Worm (Caenorhabditis elegans): ENCODE measurements around the gene nlp-82.
A peak's percentile ranks its signal among the peaks of the same experiment; 100 is the strongest.

Gene nlp-82

DNA sequence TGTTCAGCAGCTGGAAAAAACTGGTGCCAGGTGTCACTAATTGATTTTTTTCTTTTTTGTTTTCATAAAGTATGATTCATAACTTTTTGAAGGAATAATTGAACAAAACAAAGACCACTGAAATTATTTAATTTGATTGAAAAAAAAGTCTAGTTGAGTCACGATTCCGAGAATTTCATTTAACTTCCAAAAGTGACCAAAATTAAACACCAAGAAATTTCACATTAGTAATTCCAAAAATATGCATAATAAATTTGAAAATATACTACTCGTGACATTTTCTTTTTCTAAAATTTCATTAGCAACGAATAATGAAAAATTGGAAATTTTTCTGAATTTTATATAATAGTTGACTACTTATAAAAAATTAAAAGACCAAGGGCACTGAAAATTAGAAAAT, 28.0 kb upstream of the nlp-82 start:
- TF ChIP-seq unc-120 (tag; optimal IDR thresholded peaks at IDR 0.05; ENCODE audit: poor library complexity, severe bottlenecking): no peak
- no peak for TF ChIP-seq lin-13 (tag; optimal IDR thresholded peaks at IDR 0.05)
- TF ChIP-seq flh-1 (GFP tag; optimal IDR thresholded peaks at IDR 0.05): no peak
- no peak for TF ChIP-seq ceh-83 (GFP tag; optimal IDR thresholded peaks at IDR 0.05)
- TF ChIP-seq ceh-43 (GFP tag; optimal IDR thresholded peaks at IDR 0.05): no peak
- TF ChIP-seq snpc-4 (tag; optimal IDR thresholded peaks at IDR 0.05): no peak

DNA sequence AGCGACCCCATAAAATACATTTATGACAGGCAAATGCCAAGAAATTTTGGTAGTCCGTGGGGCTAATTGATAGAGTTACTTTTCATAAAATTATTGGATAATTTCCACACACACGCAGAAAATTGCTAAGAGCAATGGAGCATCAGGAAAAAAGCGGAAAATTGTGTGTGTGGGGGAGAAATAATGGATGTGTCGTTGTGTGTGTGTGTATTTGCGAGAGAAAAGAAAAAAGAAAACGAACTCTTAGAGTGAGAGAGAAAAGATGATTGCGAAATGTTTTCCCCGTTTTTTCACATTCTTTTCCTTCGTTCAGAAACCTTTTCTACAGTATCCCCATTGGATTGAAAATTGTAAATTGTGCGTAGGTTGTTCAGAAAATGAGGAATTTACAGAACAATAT, 27.5 kb upstream of the nlp-82 start:
- no peak for TF ChIP-seq blmp-1 (tag; optimal IDR thresholded peaks at IDR 0.05)
- peak; percentile 44 for TF ChIP-seq ces-1 (GFP tag; optimal IDR thresholded peaks at IDR 0.05)
- TF ChIP-seq bed-3 (GFP tag; optimal IDR thresholded peaks at IDR 0.05): no peak

ce11 chrII:9280846-9281245, 26.8 kb upstream of the nlp-82 start:
- TF ChIP-seq nhr-12 (tag; optimal IDR thresholded peaks at IDR 0.05): no peak
- no peak for TF ChIP-seq cnd-1 (tag; optimal IDR thresholded peaks at IDR 0.05)
- TF ChIP-seq nhr-28 (tag; optimal IDR thresholded peaks at IDR 0.05): no peak
- no peak for TF ChIP-seq tbx-8 (GFP tag; optimal IDR thresholded peaks at IDR 0.05)
- TF ChIP-seq ham-2 (GFP tag; optimal IDR thresholded peaks at IDR 0.05): no peak
- TF ChIP-seq nhr-76 (tag; optimal IDR thresholded peaks at IDR 0.05): no peak
- TF ChIP-seq snpc-4 (tag; optimal IDR thresholded peaks at IDR 0.05): no peak
- no peak for TF ChIP-seq flh-1 (GFP tag; optimal IDR thresholded peaks at IDR 0.05)
- TF ChIP-seq sptf-1 (tag; optimal IDR thresholded peaks at IDR 0.05): no peak

DNA sequence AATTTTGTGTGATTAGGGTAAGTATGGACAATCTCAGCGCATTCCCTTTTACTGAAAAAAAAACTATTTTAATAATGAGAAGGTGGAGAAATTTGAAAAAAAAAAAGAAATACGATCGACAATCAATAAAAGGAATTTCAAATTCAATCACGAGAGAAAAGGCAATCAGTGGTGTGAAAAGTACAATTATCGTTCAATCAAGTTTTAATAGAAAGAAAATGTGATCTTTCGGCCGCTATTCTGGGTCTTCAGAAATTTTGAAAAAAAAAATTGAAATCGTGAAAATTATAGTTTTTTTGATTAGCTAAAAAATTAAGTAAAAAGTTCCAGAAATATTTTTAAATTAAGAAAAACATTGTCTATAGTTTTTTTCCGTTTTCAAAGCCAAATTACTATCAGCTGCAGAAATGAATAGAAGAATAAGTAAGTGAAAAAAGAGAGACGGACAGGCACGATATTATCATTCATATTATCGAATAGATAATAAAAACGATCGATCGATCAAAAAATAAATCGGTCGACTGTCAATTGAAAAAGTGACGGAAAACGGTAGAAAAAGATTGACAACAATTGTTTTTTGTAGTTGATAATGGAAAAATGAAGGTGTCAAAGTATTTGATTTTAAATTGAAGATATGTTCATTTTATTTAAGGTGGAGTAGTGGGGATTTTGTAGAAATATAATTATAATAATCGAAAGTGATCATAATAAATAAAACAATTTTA, 26.1 kb upstream of the nlp-82 start, which contains the start of gene gldi-3:
Gene gldi-3 (minus strand): TSS at position 51 of the 725 bp plus-strand sequence.
- TF ChIP-seq elt-1 (tag; optimal IDR thresholded peaks at IDR 0.05; ENCODE audit: borderline replicate concordance, insufficient read depth) (no peak), cnd-1 (tag; optimal IDR thresholded peaks at IDR 0.05) (no peak), sem-2 (GFP tag; optimal IDR thresholded peaks at IDR 0.05) (no peak), elt-3 (tag; optimal IDR thresholded peaks at IDR 0.05) (no peak), nhr-28 (tag; optimal IDR thresholded peaks at IDR 0.05) (no peak), drap-1 (GFP tag; optimal IDR thresholded peaks at IDR 0.05) (no peak), ham-2 (GFP tag; optimal IDR thresholded peaks at IDR 0.05) (no peak)

DNA sequence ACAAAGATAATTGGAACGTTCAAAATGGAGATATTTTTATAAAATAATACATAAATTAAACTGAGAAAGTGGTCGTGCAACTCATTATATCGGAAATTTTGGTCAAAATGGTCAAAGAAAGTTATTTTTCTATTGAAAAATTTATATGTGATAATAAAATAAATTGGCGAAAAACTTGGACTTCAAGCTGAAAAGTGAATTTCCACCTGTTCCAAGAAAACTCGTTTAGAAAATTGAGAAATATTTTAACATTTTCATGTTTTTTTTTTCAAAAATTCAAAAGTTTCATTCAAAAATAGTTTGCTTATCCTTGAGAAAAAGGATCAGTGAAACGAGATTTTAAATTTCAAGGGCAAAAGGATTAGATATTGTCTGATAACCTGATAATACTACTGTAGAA, 24.9 kb upstream of the nlp-82 start:
- no peak for TF ChIP-seq mep-1 (tag; optimal IDR thresholded peaks at IDR 0.05)
- no peak for TF ChIP-seq ztf-11 (tag; optimal IDR thresholded peaks at IDR 0.05)
- no peak for TF ChIP-seq ces-1 (GFP tag; optimal IDR thresholded peaks at IDR 0.05)
- TF ChIP-seq ceh-83 (GFP tag; optimal IDR thresholded peaks at IDR 0.05): no peak
- TF ChIP-seq nhr-28 (tag; optimal IDR thresholded peaks at IDR 0.05): no peak
- TF ChIP-seq unc-39 (tag; optimal IDR thresholded peaks at IDR 0.05): no peak
- no peak for TF ChIP-seq mls-2 (tag; optimal IDR thresholded peaks at IDR 0.05)
- TF ChIP-seq mab-5 (tag; optimal IDR thresholded peaks at IDR 0.05): no peak
- no peak for TF ChIP-seq snpc-4 (tag; optimal IDR thresholded peaks at IDR 0.05)
- TF ChIP-seq unc-62 (GFP tag; optimal IDR thresholded peaks at IDR 0.05): no peak
- no peak for TF ChIP-seq unc-120 (tag; optimal IDR thresholded peaks at IDR 0.05; ENCODE audit: poor library complexity, severe bottlenecking)
- no peak for TF ChIP-seq sem-2 (GFP tag; optimal IDR thresholded peaks at IDR 0.05)
- TF ChIP-seq cnd-1 (tag; optimal IDR thresholded peaks at IDR 0.05): no peak
- no peak for TF ChIP-seq nhr-12 (tag; optimal IDR thresholded peaks at IDR 0.05)
- TF ChIP-seq bed-3 (GFP tag; optimal IDR thresholded peaks at IDR 0.05): no peak
- no peak for TF ChIP-seq nhr-237 (tag; optimal IDR thresholded peaks at IDR 0.05)
- TF ChIP-seq hlh-1 (tag; optimal IDR thresholded peaks at IDR 0.05): no peak
- no peak for TF ChIP-seq M03D4.4 (tag; optimal IDR thresholded peaks at IDR 0.05)
- no peak for TF ChIP-seq ceh-39 (tag; optimal IDR thresholded peaks at IDR 0.05)

- no peak for TF ChIP-seq bed-3 (GFP tag; optimal IDR thresholded peaks at IDR 0.05)
- no peak for TF ChIP-seq nhr-12 (tag; optimal IDR thresholded peaks at IDR 0.05)
- no peak for TF ChIP-seq mab-5 (tag; optimal IDR thresholded peaks at IDR 0.05)
- TF ChIP-seq sem-2 (GFP tag; optimal IDR thresholded peaks at IDR 0.05): no peak
- no peak for TF ChIP-seq lsy-2 (tag; optimal IDR thresholded peaks at IDR 0.05)
Measured at ce11 chrII:9277153-9277552, 23.1 kb upstream of the nlp-82 start.
